Worm (Caenorhabditis elegans) whole organism, early embryonic: ENCODE measurements around the gene snr-4.

Experiments
- ama-1 ChIP-seq: fragments of 150-350 bp; optimal IDR thresholded peaks from 2 replicates; lab custom pipeline; 2014
- hnd-1 ChIP-seq: sonication (generic microtip); optimal IDR thresholded peaks from 2 replicates; lab custom pipeline; 2016; ENCODE audit warnings: missing genetic modification characterization, missing compliant biosample characterization

DNA sequence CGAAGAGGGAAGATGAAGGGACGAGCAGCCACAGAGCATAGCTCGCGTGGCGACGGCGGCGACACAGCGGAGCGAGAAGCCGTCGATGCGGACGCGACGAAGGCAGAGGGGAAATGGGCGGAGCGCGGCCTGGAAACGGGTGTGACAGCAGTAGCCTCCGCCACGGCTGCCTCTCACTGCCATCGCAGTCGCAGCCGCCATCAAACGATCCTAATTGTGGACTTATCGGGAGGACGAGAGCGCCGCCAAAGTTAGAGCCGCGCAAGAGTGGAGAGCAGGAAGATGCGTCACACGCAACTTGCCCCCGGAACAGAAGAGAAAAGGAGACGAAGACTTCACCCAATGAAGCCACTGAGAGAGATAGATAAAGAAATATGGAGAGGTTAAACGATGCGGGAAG, 44.8 kb upstream of the snr-4 start:
- TF ChIP-seq ama-1 (lab: Kevin White, UChicago) (no peak), hnd-1 (no peak)
